Worm (Caenorhabditis elegans): ENCODE results near the gene cah-5.

ce11 chrX:6970134-6970533 is 49.7 kb upstream of the cah-5 start:
- TF ChIP-seq fos-1 (tag; optimal IDR thresholded peaks at IDR 0.05): no peak
- no peak for TF ChIP-seq lsy-2 (tag; optimal IDR thresholded peaks at IDR 0.05)
- TF ChIP-seq elt-3 (tag; optimal IDR thresholded peaks at IDR 0.05): no peak
- TF ChIP-seq nhr-11 (tag; optimal IDR thresholded peaks at IDR 0.05): no peak
- TF ChIP-seq ama-1 (optimal IDR thresholded peaks at IDR 0.05): no peak
- TF ChIP-seq nhr-25 (tag; optimal IDR thresholded peaks at IDR 0.05): no peak
- no peak for TF ChIP-seq nhr-6 (tag; optimal IDR thresholded peaks at IDR 0.05)
